Worm (Caenorhabditis elegans): Measurements from ENCODE around the gene ins-5.

DNA sequence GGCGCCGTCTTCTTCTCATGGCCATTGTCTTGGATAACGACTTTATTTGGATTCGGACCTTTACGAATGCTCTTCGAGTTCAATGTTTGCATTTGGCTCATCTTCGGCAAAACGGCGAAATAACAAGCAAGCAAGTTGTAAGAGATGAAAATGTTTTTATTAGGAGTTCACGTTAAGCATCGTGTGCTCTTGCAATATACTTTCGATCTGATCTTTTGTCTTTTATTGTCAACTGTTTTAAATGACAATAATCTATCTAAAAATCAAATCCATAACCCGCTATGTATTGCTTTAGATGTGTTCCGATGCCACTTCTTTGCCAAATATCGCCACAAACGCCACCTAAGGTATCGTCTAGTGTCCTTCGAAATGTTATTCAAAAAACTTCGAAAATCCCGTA, 19.1 kb downstream of the ins-5 start, which contains the start of gene ZK84.5:
- TF ChIP-seq ztf-29 (GFP tag; IDR thresholded peaks at IDR 0.05) (no peak), flt-1 (GFP tag; IDR thresholded peaks at IDR 0.05) (no peak), ztf-23 (GFP tag; IDR thresholded peaks at IDR 0.05) (no peak), klf-2 (GFP tag; conservative IDR thresholded peaks at IDR 0.05) (no peak), cog-1 (tag; optimal IDR thresholded peaks at IDR 0.05) (no peak), med-1 (GFP tag; optimal IDR thresholded peaks at IDR 0.05; ENCODE audit: insufficient read depth) (no peak), tab-1 (GFP tag; IDR thresholded peaks at IDR 0.05) (no peak)

All from whole organism, midembryonic.